Worm (Caenorhabditis elegans) whole organism, L2 larva: ENCODE measurements around the gene drd-5.
A peak's percentile ranks its signal among the peaks of the same experiment; 100 is the strongest.

Experiments used
- C34F6.9 ChIP-seq: fragments of 150-350 bp; optimal IDR thresholded peaks from 2 replicates; lab custom pipeline; 2014; ENCODE audit warnings: missing biosample characterization, missing genetic modification characterization
- F13H6.1 ChIP-seq: sonication (generic microtip); optimal IDR thresholded peaks from 2 replicates; lab custom pipeline; 2016; ENCODE audit warnings: missing genetic modification characterization, missing compliant biosample characterization
- Y55F3AM.14 ChIP-seq: fragments of 200-800 bp; sonication (Bioruptor generic); optimal IDR thresholded peaks from 2 replicates; lab custom pipeline; 2018; ENCODE audit warnings: mild to moderate bottlenecking, missing genetic modification characterization, missing compliant biosample characterization
- ZK546.5 ChIP-seq: sonication (generic microtip); optimal IDR thresholded peaks from 2 replicates; lab custom pipeline; 2017; ENCODE audit warnings: missing biosample characterization, missing genetic modification characterization
- alr-1 ChIP-seq: fragments of 150-350 bp; optimal IDR thresholded peaks from 2 replicates; lab custom pipeline; 2014; ENCODE audit warnings: missing biosample characterization, missing genetic modification characterization
- aly-2 ChIP-seq: fragments of 150-350 bp; optimal IDR thresholded peaks from 2 replicates; lab custom pipeline; 2014; ENCODE audit warnings: missing biosample characterization, missing genetic modification characterization
- ama-1 ChIP-seq: fragments of 150-350 bp; optimal IDR thresholded peaks from 2 replicates; lab custom pipeline; 2018; ENCODE audit warnings: inconsistent platforms
- blmp-1 ChIP-seq: sonication (generic microtip); optimal IDR thresholded peaks from 2 replicates; lab custom pipeline; 2017; ENCODE audit warnings: missing genetic modification characterization, mild to moderate bottlenecking, missing compliant biosample characterization, antibody characterized with exemption, moderate library complexity; ENCODE audit not compliant: insufficient read depth
- ceh-82 ChIP-seq: fragments of 150-350 bp; optimal IDR thresholded peaks from 2 replicates; lab custom pipeline; 2014; ENCODE audit warnings: missing biosample characterization, missing genetic modification characterization
- crh-2 ChIP-seq: sonication (generic microtip); optimal IDR thresholded peaks from 2 replicates; lab custom pipeline; 2017; ENCODE audit warnings: missing biosample characterization, missing genetic modification characterization
- elt-1 ChIP-seq: fragments of 150-350 bp; optimal IDR thresholded peaks from 2 replicates; lab custom pipeline; 2014; ENCODE audit warnings: missing biosample characterization, missing genetic modification characterization
- elt-3 ChIP-seq: sonication (generic microtip); optimal IDR thresholded peaks from 2 replicates; lab custom pipeline; 2017; ENCODE audit warnings: missing biosample characterization, missing genetic modification characterization
- fos-1 ChIP-seq: fragments of 150-350 bp; optimal IDR thresholded peaks from 2 replicates; lab custom pipeline; 2014; ENCODE audit warnings: missing biosample characterization, missing genetic modification characterization
- lin-11 ChIP-seq: fragments of 150-350 bp; sonication (generic microtip); optimal IDR thresholded peaks from 2 replicates; lab custom pipeline; 2014; ENCODE audit warnings: missing biosample characterization, missing genetic modification characterization, inconsistent platforms, mixed read lengths
- lsy-2 ChIP-seq, 2 experiments: fragments of 150-350 bp in 1 of 2; sonication (generic microtip) in 1 of 2; optimal IDR thresholded peaks; 2 replicates each; lab custom pipeline; 2014 to 2017; ENCODE audit warnings: missing biosample characterization in 2 of 2, missing genetic modification characterization in 2 of 2
- mbf-1 ChIP-seq: sonication (generic microtip); optimal IDR thresholded peaks from 2 replicates; lab custom pipeline; 2017; ENCODE audit warnings: missing biosample characterization, missing genetic modification characterization
- mdl-1 ChIP-seq, 2 experiments: fragments of 150-350 bp in 1 of 2; sonication (generic microtip) in 1 of 2; optimal IDR thresholded peaks; 2 replicates each; lab custom pipeline; 2017; ENCODE audit warnings: missing biosample characterization in 2 of 2, missing genetic modification characterization in 2 of 2
- nhr-10 ChIP-seq: sonication (generic microtip); optimal IDR thresholded peaks from 2 replicates; lab custom pipeline; 2017; ENCODE audit warnings: missing biosample characterization, missing genetic modification characterization
- nhr-11 ChIP-seq: fragments of 150-350 bp; optimal IDR thresholded peaks from 2 replicates; lab custom pipeline; 2014; ENCODE audit warnings: missing biosample characterization, missing genetic modification characterization
- nhr-12 ChIP-seq: fragments of 150-350 bp; optimal IDR thresholded peaks from 2 replicates; lab custom pipeline; 2014; ENCODE audit warnings: missing biosample characterization, missing genetic modification characterization
- nhr-129 ChIP-seq: fragments of 150-350 bp; optimal IDR thresholded peaks from 2 replicates; lab custom pipeline; 2014; ENCODE audit warnings: missing biosample characterization, missing genetic modification characterization
- nhr-21 ChIP-seq: fragments of 150-350 bp; optimal IDR thresholded peaks from 2 replicates; lab custom pipeline; 2014; ENCODE audit warnings: missing biosample characterization, missing genetic modification characterization
- nhr-23 ChIP-seq: fragments of 150-350 bp; optimal IDR thresholded peaks from 2 replicates; lab custom pipeline; 2014; ENCODE audit warnings: missing biosample characterization, missing genetic modification reagents, missing genetic modification characterization
- nhr-237 ChIP-seq: fragments of 150-350 bp; optimal IDR thresholded peaks from 2 replicates; lab custom pipeline; 2014; ENCODE audit warnings: missing biosample characterization, missing genetic modification characterization
- nhr-6 ChIP-seq: fragments of 150-350 bp; optimal IDR thresholded peaks from 2 replicates; lab custom pipeline; 2014; ENCODE audit warnings: missing biosample characterization, missing genetic modification characterization
- peb-1 ChIP-seq: fragments of 150-350 bp; optimal IDR thresholded peaks from 2 replicates; lab custom pipeline; 2014; ENCODE audit warnings: missing biosample characterization, missing genetic modification characterization
- sem-4 ChIP-seq: fragments of 150-350 bp; optimal IDR thresholded peaks from 2 replicates; lab custom pipeline; 2014; ENCODE audit warnings: missing biosample characterization, missing genetic modification reagents, missing genetic modification characterization
- sma-3 ChIP-seq: sonication (generic microtip); optimal IDR thresholded peaks from 2 replicates; lab custom pipeline; 2016; ENCODE audit warnings: missing genetic modification reagents, missing genetic modification characterization, missing compliant biosample characterization
- sma-9 ChIP-seq, 2 experiments: fragments of 150-350 bp in 1 of 2; sonication (generic microtip) in 1 of 2; optimal IDR thresholded peaks; 2 replicates each; lab custom pipeline; 2014 to 2016; ENCODE audit warnings: missing genetic modification characterization in 2 of 2, mild to moderate bottlenecking in 1 of 2, missing biosample characterization in 1 of 2, missing compliant biosample characterization in 1 of 2, missing genetic modification reagents in 1 of 2, moderate library complexity in 1 of 2
- snpc-4 ChIP-seq: fragments of 150-350 bp; optimal IDR thresholded peaks from 2 replicates; lab custom pipeline; 2014; ENCODE audit warnings: missing biosample characterization, missing genetic modification characterization
- unc-39 ChIP-seq: fragments of 150-350 bp; optimal IDR thresholded peaks from 2 replicates; lab custom pipeline; 2014; ENCODE audit warnings: missing biosample characterization, missing genetic modification characterization
- unc-55 ChIP-seq: fragments of 150-350 bp; sonication (generic microtip); optimal IDR thresholded peaks from 3 replicates; lab custom pipeline; 2014; ENCODE audit warnings: missing biosample characterization, missing genetic modification reagents, missing genetic modification characterization
- unc-62 ChIP-seq: fragments of 150-350 bp; optimal IDR thresholded peaks from 2 replicates; lab custom pipeline; 2014; ENCODE audit warnings: missing biosample characterization, missing genetic modification reagents, missing genetic modification characterization
- zag-1 ChIP-seq: fragments of 150-350 bp; optimal IDR thresholded peaks from 2 replicates; lab custom pipeline; 2014; ENCODE audit warnings: missing biosample characterization, missing genetic modification characterization
- ztf-1 ChIP-seq: fragments of 200-800 bp; sonication (Bioruptor generic); conservative IDR thresholded peaks from 2 replicates; pipeline ENCODE4 v1.3.6; 2022; ENCODE audit warnings: missing genetic modification characterization, missing compliant biosample characterization
- ztf-11 ChIP-seq: sonication (generic microtip); optimal IDR thresholded peaks from 2 replicates; lab custom pipeline; 2017; ENCODE audit warnings: missing biosample characterization, missing genetic modification characterization
- ztf-4 ChIP-seq: fragments of 150-350 bp; optimal IDR thresholded peaks from 2 replicates; lab custom pipeline; 2014; ENCODE audit warnings: missing biosample characterization, missing genetic modification characterization

The drd-5 gene

ce11 chrX:8384642-8385181 lies 38.6 kb upstream of the drd-5 start, which contains the start of gene F41D9.2:
TSS of gene F41D9.2 (minus strand) at chrX:8384945.
- TF ChIP-seq ZK546.5 (tag; lab: Kevin White, UChicago) (no peak), blmp-1 (tag; lab: Kevin White, UChicago) (peak; percentile 61)

- TF ChIP-seq sma-9 (GFP tag; optimal IDR thresholded peaks at IDR 0.05; lab: Kevin White, UChicago), result peak; percentile 40
- TF ChIP-seq sma-9 (tag; optimal IDR thresholded peaks at IDR 0.05; lab: Kevin White, UChicago), result no peak
- peak; percentile 4 for TF ChIP-seq fos-1 (tag; lab: Kevin White, UChicago)
- no peak for TF ChIP-seq unc-62 (GFP tag; lab: Kevin White, UChicago)
- TF ChIP-seq sem-4 (tag; lab: Kevin White, UChicago), result no peak
- peak; percentile 54 for TF ChIP-seq crh-2 (tag; lab: Kevin White, UChicago)
- TF ChIP-seq unc-39 (tag; lab: Kevin White, UChicago), result no peak
- TF ChIP-seq nhr-6, result no peak
- TF ChIP-seq nhr-129 (tag; lab: Kevin White, UChicago), result peak; percentile 49
Measured at ce11 chrX:8381651-8382050, 35.5 kb upstream of the drd-5 start.

ce11 chrX:8378312-8378711 lies 32.2 kb upstream of the drd-5 start, which contains the start of gene tbc-18:
TSS of gene tbc-18 (plus strand) at chrX:8378557.
- TF ChIP-seq unc-55, result peak; percentile 81
- TF ChIP-seq sem-4 (tag; lab: Kevin White, UChicago), result no peak
- no peak for TF ChIP-seq aly-2 (tag; lab: Kevin White, UChicago)
- TF ChIP-seq peb-1 (tag; lab: Kevin White, UChicago), result no peak
- TF ChIP-seq F13H6.1, result peak; percentile 60
- TF ChIP-seq blmp-1 (tag; lab: Kevin White, UChicago), result no peak
- no peak for TF ChIP-seq elt-1 (tag; lab: Kevin White, UChicago)
- TF ChIP-seq nhr-10, result no peak
- TF ChIP-seq Y55F3AM.14 (GFP tag; lab: Kevin White, UChicago), result peak; percentile 34
- TF ChIP-seq nhr-6, result peak; percentile 23
- no peak for TF ChIP-seq nhr-23 (tag; lab: Kevin White, UChicago)
- peak; percentile 73 for TF ChIP-seq C34F6.9 (tag; lab: Kevin White, UChicago)
- peak in 1 of 2 experiments; percentile 48 for TF ChIP-seq mdl-1 (tag; optimal IDR thresholded peaks at IDR 0.05; lab: Kevin White, UChicago)
- TF ChIP-seq sma-9 (GFP tag; optimal IDR thresholded peaks at IDR 0.05; lab: Kevin White, UChicago), result peak; percentile 45
- TF ChIP-seq sma-9 (tag; optimal IDR thresholded peaks at IDR 0.05; lab: Kevin White, UChicago), result no peak
- peak; percentile 64 for TF ChIP-seq zag-1 (tag; lab: Kevin White, UChicago)
- peak; percentile 3 for TF ChIP-seq nhr-21 (tag; lab: Kevin White, UChicago)
- no peak for TF ChIP-seq nhr-12 (tag; lab: Kevin White, UChicago)
- TF ChIP-seq ceh-82 (tag; lab: Kevin White, UChicago), result no peak
- TF ChIP-seq mbf-1 (tag; lab: Kevin White, UChicago), result no peak
- TF ChIP-seq nhr-129 (tag; lab: Kevin White, UChicago), result peak; percentile 52
- no peak for TF ChIP-seq ama-1 (lab: Kevin White, UChicago)
- no peak for TF ChIP-seq elt-3 (tag; lab: Kevin White, UChicago)
- TF ChIP-seq ztf-1 (GFP tag; lab: Robert Waterston, UW), result no peak
- TF ChIP-seq ztf-11 (tag; lab: Kevin White, UChicago), result no peak
- TF ChIP-seq sma-3 (GFP tag; lab: Kevin White, UChicago), result no peak
- TF ChIP-seq alr-1, result peak; percentile 34
- TF ChIP-seq lin-11 (tag; lab: Kevin White, UChicago), result no peak
- TF ChIP-seq crh-2 (tag; lab: Kevin White, UChicago), result peak; percentile 79
- peak; percentile 41 for TF ChIP-seq ztf-4 (tag; lab: Kevin White, UChicago)
- TF ChIP-seq nhr-237 (tag; lab: Kevin White, UChicago), result no peak
- TF ChIP-seq lsy-2 (tag; optimal IDR thresholded peaks at IDR 0.05; lab: Kevin White, UChicago), result peak in 1 of 2 experiments; percentile 49
- no peak for TF ChIP-seq ZK546.5 (tag; lab: Kevin White, UChicago)
- no peak for TF ChIP-seq nhr-11 (tag; lab: Kevin White, UChicago)

- TF ChIP-seq unc-62 (GFP tag; lab: Kevin White, UChicago) (no peak), blmp-1 (tag; lab: Kevin White, UChicago) (no peak), snpc-4 (tag; lab: Kevin White, UChicago) (no peak)
- TF ChIP-seq, all 48 proteins: peak for 0
Measured at ce11 chrX:8371906-8372305, 25.8 kb upstream of the drd-5 start, which contains the start of gene nep-15. TSS of gene nep-15 (plus strand) at chrX:8372206.
